Worm (Caenorhabditis elegans) whole organism, L3 larva: ENCODE data around the gene nemt-1.

Source experiments
- elt-1 ChIP-seq: fragments of 150-350 bp; optimal IDR thresholded peaks from 2 replicates; lab custom pipeline; 2014; ENCODE audit warnings: missing biosample characterization, missing genetic modification characterization
- elt-2 ChIP-seq: sonication (generic microtip); optimal IDR thresholded peaks from 2 replicates; lab custom pipeline; 2016; ENCODE audit warnings: missing genetic modification reagents, mild to moderate bottlenecking, missing genetic modification characterization, missing compliant biosample characterization
- elt-3 ChIP-seq, 3 experiments: fragments of 150-350 bp in 1 of 3; sonication (generic microtip) in 2 of 3; optimal IDR thresholded peaks; 2 replicates in 2 of 3; 4 replicates in 1 of 3; lab custom pipeline; 2014 to 2017; ENCODE audit warnings: missing biosample characterization in 3 of 3, missing genetic modification characterization in 3 of 3
- mml-1 ChIP-seq: fragments of 150-350 bp; sonication (generic microtip); optimal IDR thresholded peaks from 3 replicates; lab custom pipeline; 2014; ENCODE audit warnings: missing biosample characterization, missing genetic modification characterization
- nfya-1 ChIP-seq: sonication (generic microtip); optimal IDR thresholded peaks from 2 replicates; lab custom pipeline; 2017; ENCODE audit warnings: missing genetic modification characterization, mild to moderate bottlenecking, missing compliant biosample characterization, antibody characterized with exemption, moderate library complexity; ENCODE audit not compliant: insufficient read depth
- nhr-12 ChIP-seq: fragments of 150-350 bp; optimal IDR thresholded peaks from 2 replicates; lab custom pipeline; 2014; ENCODE audit warnings: missing biosample characterization, missing genetic modification characterization
- nhr-237 ChIP-seq: fragments of 150-350 bp; optimal IDR thresholded peaks from 2 replicates; lab custom pipeline; 2014; ENCODE audit warnings: missing biosample characterization, missing genetic modification characterization
- nhr-77 ChIP-seq: fragments of 150-350 bp; optimal IDR thresholded peaks from 2 replicates; lab custom pipeline; 2014; ENCODE audit warnings: missing biosample characterization, missing genetic modification characterization
- pqm-1 ChIP-seq: fragments of 150-350 bp; optimal IDR thresholded peaks from 2 replicates; lab custom pipeline; 2017; ENCODE audit warnings: missing biosample characterization, missing genetic modification characterization, inconsistent platforms
- snpc-4 ChIP-seq: fragments of 150-350 bp; optimal IDR thresholded peaks from 2 replicates; lab custom pipeline; 2014; ENCODE audit warnings: missing biosample characterization, missing genetic modification characterization
- unc-39 ChIP-seq: sonication (generic microtip); optimal IDR thresholded peaks from 4 replicates; lab custom pipeline; 2017; ENCODE audit warnings: missing biosample characterization, missing genetic modification characterization
- ztf-4 ChIP-seq: fragments of 150-350 bp; optimal IDR thresholded peaks from 2 replicates; lab custom pipeline; 2014; ENCODE audit warnings: missing biosample characterization, missing genetic modification characterization

DNA sequence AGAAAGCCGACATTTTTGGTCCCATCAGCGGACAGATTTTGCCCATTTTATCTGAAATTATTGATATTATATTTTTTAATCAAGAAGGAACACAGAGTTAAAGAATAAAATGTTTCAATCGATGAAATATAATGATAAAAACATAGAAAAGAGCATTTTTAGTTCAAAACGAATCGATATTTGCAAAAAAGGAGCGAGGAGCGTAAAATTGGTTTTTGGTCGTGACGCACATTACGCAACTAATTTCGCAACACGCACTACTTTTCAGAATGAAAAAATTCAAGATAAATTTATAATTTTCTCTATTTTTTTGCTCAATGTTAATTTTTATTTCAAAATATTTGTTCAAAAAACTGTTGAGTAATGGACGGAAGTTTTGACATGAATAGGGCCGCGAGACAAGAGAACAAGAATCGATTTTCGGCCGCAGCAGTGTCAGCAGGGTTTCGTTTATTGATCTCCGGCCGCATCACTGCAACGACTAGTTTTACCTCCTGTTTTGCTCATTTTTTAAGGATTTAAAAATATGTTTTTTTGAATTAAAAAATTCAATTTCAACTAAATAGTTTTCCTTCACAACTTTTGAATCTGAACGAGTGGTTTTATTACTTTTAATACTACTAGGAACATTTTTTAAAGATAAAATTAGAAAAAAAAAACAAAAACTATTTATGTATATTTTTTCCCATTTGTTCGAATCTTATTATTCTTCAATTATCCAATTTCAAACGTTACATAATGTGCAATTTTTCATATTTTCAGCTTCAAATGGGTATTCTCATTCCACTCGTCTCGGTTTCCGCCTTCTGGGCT lies 2.0 kb upstream of the nemt-1 start, which contains the start of the genes F49C12.12 and vha-17:
- TF ChIP-seq elt-3 (tag; optimal IDR thresholded peaks at IDR 0.05; lab: Kevin White, UChicago) (no peak), nfya-1 (tag; lab: Kevin White, UChicago) (peak; percentile 54), unc-39 (tag; lab: Kevin White, UChicago) (no peak), elt-2 (tag; lab: Kevin White, UChicago) (peak; percentile 43), nhr-12 (tag; lab: Kevin White, UChicago) (no peak), ztf-4 (tag; lab: Kevin White, UChicago) (no peak), pqm-1 (no peak), nhr-77 (tag; lab: Kevin White, UChicago) (no peak), elt-1 (tag; lab: Kevin White, UChicago) (no peak), mml-1 (no peak), nhr-237 (no peak), snpc-4 (tag; lab: Kevin White, UChicago) (peak; percentile 29)
